Worm (Caenorhabditis elegans): ENCODE data around the gene Y116A8B.1.

DNA sequence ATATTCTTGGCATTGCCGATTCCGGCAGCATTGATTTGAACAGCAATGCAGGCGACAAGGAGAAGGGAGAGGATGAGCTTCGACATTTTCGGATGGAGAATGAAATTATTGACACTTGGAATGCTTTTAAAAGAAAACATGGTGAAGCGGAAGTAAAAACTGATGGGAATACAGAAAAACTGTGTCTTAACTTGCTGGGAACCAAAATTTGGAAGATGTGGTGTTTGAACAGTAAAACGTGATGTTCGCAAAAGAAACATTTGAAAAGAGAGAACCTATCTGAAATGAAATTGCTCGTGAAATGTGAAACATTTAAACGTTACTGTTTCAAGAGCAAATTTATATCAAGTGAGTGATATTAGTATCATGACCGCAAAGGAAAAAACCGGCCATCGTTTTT, 48.6 kb downstream of the Y116A8B.1 start, which contains the start of gene F26D10.13:
- TF ChIP-seq ama-1 (optimal IDR thresholded peaks at IDR 0.05) (no peak), mdl-1 (tag; optimal IDR thresholded peaks at IDR 0.05) (no peak), pqm-1 (tag; optimal IDR thresholded peaks at IDR 0.05) (no peak), pha-4 (tag; optimal IDR thresholded peaks at IDR 0.05) (no peak), fkh-10 (GFP tag; optimal IDR thresholded peaks at IDR 0.05) (no peak), skn-1 (tag; optimal IDR thresholded peaks at IDR 0.05) (no peak), nhr-23 (tag; optimal IDR thresholded peaks at IDR 0.05) (no peak), ceh-82 (tag; optimal IDR thresholded peaks at IDR 0.05) (no peak)
